Fruit fly (Drosophila melanogaster): ENCODE measurements around the gene Pgant4.

Pgant4 gene

dm6 chr2L:3475948-3476347, 3.5 kb downstream of the Pgant4 start (continued):
- no peak for TF ChIP-seq tll (GFP tag; optimal IDR thresholded peaks at IDR 0.05)
- TF ChIP-seq Dfd (GFP tag; optimal IDR thresholded peaks at IDR 0.05) = no peak
- TF ChIP-seq usp (GFP tag; optimal IDR thresholded peaks at IDR 0.05) = no peak
- TF ChIP-seq CG11695 (GFP tag; IDR thresholded peaks at IDR 0.05) = peak; percentile 72; the same call in 2 of the 3 replicates
- TF ChIP-seq Gug (GFP tag; IDR thresholded peaks at IDR 0.05) = peak; percentile 10; the same call in 1 of the 4 replicates
- peak; percentile 51; the same call in 1 of the 2 replicates for TF ChIP-seq sob (GFP tag; IDR thresholded peaks at IDR 0.05)
- TF ChIP-seq BtbVII (GFP tag; optimal IDR thresholded peaks at IDR 0.05) = peak; percentile 62
- no peak for TF ChIP-seq Ravus (GFP tag; IDR thresholded peaks at IDR 0.05)
- TF ChIP-seq Hand (GFP tag; optimal IDR thresholded peaks at IDR 0.05) = peak; percentile 5
- peak; percentile 24 for TF ChIP-seq salm (tag; optimal IDR thresholded peaks at IDR 0.05)
- TF ChIP-seq CG14441 (GFP tag; IDR thresholded peaks at IDR 0.05) = 0 out of 2 replicates have a peak, but pooled peaks have one; percentile 54
- peak; percentile 65 for TF ChIP-seq fd96Cb (tag; optimal IDR thresholded peaks at IDR 0.05)
- TF ChIP-seq toy (GFP tag; IDR thresholded peaks at IDR 0.05) = no peak
- no peak for TF ChIP-seq Atf3 (GFP tag; optimal IDR thresholded peaks at IDR 0.05)
- TF ChIP-seq ab (GFP tag; optimal IDR thresholded peaks at IDR 0.05) = no peak
- no peak for TF ChIP-seq CG8765 (GFP tag; IDR thresholded peaks at IDR 0.05)
- no peak for TF ChIP-seq abd-A (tag; optimal IDR thresholded peaks at IDR 0.05)
- TF ChIP-seq CG17912 (GFP tag; optimal IDR thresholded peaks at IDR 0.05) = no peak
- TF ChIP-seq p53 (GFP tag; optimal IDR thresholded peaks at IDR 0.05) = no peak
- no peak for TF ChIP-seq BEAF-32 (GFP tag; optimal IDR thresholded peaks at IDR 0.05)
- TF ChIP-seq CG17186 (GFP tag; optimal IDR thresholded peaks at IDR 0.05) = no peak
- TF ChIP-seq CG8281 (tag; optimal IDR thresholded peaks at IDR 0.05) = no peak
- TF ChIP-seq CG18476 (GFP tag; optimal IDR thresholded peaks at IDR 0.05) = peak; percentile 6
- no peak for TF ChIP-seq Hr78 (GFP tag; optimal IDR thresholded peaks at IDR 0.05)
- TF ChIP-seq CG4707 (GFP tag; optimal IDR thresholded peaks at IDR 0.05) = no peak
- peak; percentile 62 for TF ChIP-seq CG12104 (GFP tag; optimal IDR thresholded peaks at IDR 0.05)
- no peak for TF ChIP-seq CkIIα-i1 (GFP tag; IDR thresholded peaks at IDR 0.05)
- no peak for TF ChIP-seq HLH3B (GFP tag; IDR thresholded peaks at IDR 0.05)
- TF ChIP-seq so (GFP tag; IDR thresholded peaks at IDR 0.05) = no peak
- peak; percentile 12 for TF ChIP-seq tio (GFP tag; optimal IDR thresholded peaks at IDR 0.05)
- 0 out of 3 replicates have a peak, but pooled peaks have one; percentile 18 for TF ChIP-seq CG3726 (GFP tag; IDR thresholded peaks at IDR 0.05)
- TF ChIP-seq emc (GFP tag; optimal IDR thresholded peaks at IDR 0.05) = no peak
- TF ChIP-seq exex (tag; optimal IDR thresholded peaks at IDR 0.05) = peak; percentile 25
- TF ChIP-seq lab (GFP tag; optimal IDR thresholded peaks at IDR 0.05) = peak; percentile 70
- TF ChIP-seq sqz (GFP tag; optimal IDR thresholded peaks at IDR 0.05) = no peak
- peak; percentile 51 for TF ChIP-seq ATbp (GFP tag; optimal IDR thresholded peaks at IDR 0.05)
- peak; percentile 38 to 60 for TF ChIP-seq dpn (GFP tag; optimal IDR thresholded peaks at IDR 0.05)
- peak in 1 of 3 experiments; percentile 7 for TF ChIP-seq lola (GFP tag; optimal IDR thresholded peaks at IDR 0.05)
- no peak for TF ChIP-seq ro (GFP tag; IDR thresholded peaks at IDR 0.05)
- no peak for TF ChIP-seq amos (GFP tag; IDR thresholded peaks at IDR 0.05; ENCODE audit: partially characterized antibody)
- no peak for TF ChIP-seq CrebB (tag; optimal IDR thresholded peaks at IDR 0.05)
- no peak for TF ChIP-seq Dad (GFP tag; optimal IDR thresholded peaks at IDR 0.05)
- TF ChIP-seq aop (GFP tag; IDR thresholded peaks at IDR 0.05) = no peak
- TF ChIP-seq ERR (GFP tag; optimal IDR thresholded peaks at IDR 0.05) = no peak
- TF ChIP-seq CG3838 (GFP tag; optimal IDR thresholded peaks at IDR 0.05) = no peak
- no peak for TF ChIP-seq zf30C (GFP tag; optimal IDR thresholded peaks at IDR 0.05)
- TF ChIP-seq esg (GFP tag; conservative IDR thresholded peaks at IDR 0.05) = peak; percentile 59
- TF ChIP-seq tin (GFP tag; optimal IDR thresholded peaks at IDR 0.05) = peak; percentile 72
- peak; percentile 21 for TF ChIP-seq CG4854 (GFP tag; optimal IDR thresholded peaks at IDR 0.05)
- TF ChIP-seq da (GFP tag; optimal IDR thresholded peaks at IDR 0.05) = no peak
- peak; percentile 73 for TF ChIP-seq grau (tag; optimal IDR thresholded peaks at IDR 0.05)
